Worm (Caenorhabditis elegans): ENCODE results near the gene dyf-3.

dyf-3 gene

DNA sequence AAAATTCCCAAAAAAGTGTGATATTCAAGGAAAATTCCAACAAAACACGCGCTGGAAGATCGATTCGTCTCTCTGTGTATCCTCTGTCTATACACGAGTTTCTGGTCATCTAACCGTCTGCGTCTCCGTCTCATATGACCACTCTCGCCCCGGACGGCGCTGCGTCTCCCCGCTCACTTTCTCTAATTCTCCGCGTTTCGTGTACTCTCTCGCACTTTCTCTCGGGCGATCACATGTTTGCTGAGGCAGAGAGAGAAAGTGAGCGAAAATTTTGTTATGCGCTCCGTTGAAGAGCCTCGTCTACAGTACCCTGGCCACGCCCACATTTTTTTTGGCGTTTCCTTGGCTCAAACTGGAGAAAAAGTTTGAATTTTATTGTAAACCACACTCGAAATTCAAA is 14.4 kb downstream of the dyf-3 start (continued):
- TF ChIP-seq nhr-48 (tag; optimal IDR thresholded peaks at IDR 0.05) (peak; percentile 63), nhr-25 (tag; optimal IDR thresholded peaks at IDR 0.05; ENCODE audit: borderline replicate concordance, insufficient read depth) (peak; percentile 37), tra-1 (GFP tag; IDR thresholded peaks at IDR 0.05) (0 out of 2 replicates have a peak, but pooled peaks have one; percentile 46), daf-8 (GFP tag; IDR thresholded peaks at IDR 0.05) (no peak), nhr-6 (tag; optimal IDR thresholded peaks at IDR 0.05) (peak; percentile 73), dmd-9 (GFP tag; IDR thresholded peaks at IDR 0.05) (0 out of 2 replicates have a peak, but pooled peaks have one; percentile 50), zag-1 (tag; optimal IDR thresholded peaks at IDR 0.05) (no peak), ZK337.2 (GFP tag; IDR thresholded peaks at IDR 0.05) (peak; percentile 54; the same call in 1 of the 2 replicates), Y48G9A.11 (GFP tag; IDR thresholded peaks at IDR 0.05) (peak; percentile 41; the same call in 1 of the 2 replicates), pha-4 (GFP tag; IDR thresholded peaks at IDR 0.05) (peak; percentile 84), pha-4 (tag; optimal IDR thresholded peaks at IDR 0.05) (no peak), jun-1 (tag; optimal IDR thresholded peaks at IDR 0.05) (peak; percentile 80), ama-1 (optimal IDR thresholded peaks at IDR 0.05) (no peak), php-3 (GFP tag; IDR thresholded peaks at IDR 0.05) (no peak), F49E8.2 (tag; optimal IDR thresholded peaks at IDR 0.05; ENCODE audit: borderline replicate concordance) (no peak), nhr-10 (tag; optimal IDR thresholded peaks at IDR 0.05) (no peak), Y105C5A.15 (GFP tag; IDR thresholded peaks at IDR 0.05) (no peak), Y5F2A.4 (GFP tag; optimal IDR thresholded peaks at IDR 0.05) (no peak), daf-16 (GFP tag; optimal IDR thresholded peaks at IDR 0.05) (peak; percentile 16 to 19), daf-16 (tag; optimal IDR thresholded peaks at IDR 0.05) (peak; percentile 76), lin-13 (GFP tag; optimal IDR thresholded peaks at IDR 0.05) (peak; percentile 39), unc-62 (GFP tag; optimal IDR thresholded peaks at IDR 0.05 in 1 of 2) (peak in 1 of 2 experiments; percentile 91), unc-62 (tag; optimal IDR thresholded peaks at IDR 0.05) (no peak), dve-1 (tag; optimal IDR thresholded peaks at IDR 0.05; ENCODE audit: insufficient read depth) (peak; percentile 89), mxl-3 (GFP tag; optimal IDR thresholded peaks at IDR 0.05) (peak; percentile 93), lim-7 (GFP tag; IDR thresholded peaks at IDR 0.05) (no peak), dmd-8 (GFP tag; IDR thresholded peaks at IDR 0.05) (no peak), daf-12 (tag; optimal IDR thresholded peaks at IDR 0.05) (no peak), egl-43 (GFP tag; IDR thresholded peaks at IDR 0.05) (peak; percentile 74), zip-11 (GFP tag; IDR thresholded peaks at IDR 0.05) (no peak), vab-7 (GFP tag; IDR thresholded peaks at IDR 0.05) (no peak), cey-2 (tag; optimal IDR thresholded peaks at IDR 0.05; ENCODE audit: borderline replicate concordance, insufficient read depth) (no peak), daf-19 (GFP tag; conservative IDR thresholded peaks at IDR 0.05) (no peak), nhr-76 (tag; optimal IDR thresholded peaks at IDR 0.05) (no peak), hmg-1.1 (GFP tag; IDR thresholded peaks at IDR 0.05) (peak; percentile 95), madf-5 (GFP tag; IDR thresholded peaks at IDR 0.05) (no peak), ceh-62 (tag; optimal IDR thresholded peaks at IDR 0.05) (no peak), lin-15B (tag; optimal IDR thresholded peaks at IDR 0.05) (no peak), lir-3 (tag; optimal IDR thresholded peaks at IDR 0.05) (no peak), ceh-82 (tag; optimal IDR thresholded peaks at IDR 0.05) (no peak), nhr-77 (tag; optimal IDR thresholded peaks at IDR 0.05) (peak; percentile 60), zfp-2 (tag; optimal IDR thresholded peaks at IDR 0.05) (no peak), tag-97 (GFP tag; IDR thresholded peaks at IDR 0.05) (no peak), gei-8 (GFP tag; optimal IDR thresholded peaks at IDR 0.05) (no peak), spr-1 (tag; optimal IDR thresholded peaks at IDR 0.05) (peak; percentile 85), nhr-28 (tag; optimal IDR thresholded peaks at IDR 0.05) (peak; percentile 84), dpl-1 (GFP tag; optimal IDR thresholded peaks at IDR 0.05) (peak; percentile 73), lin-39 (tag; optimal IDR thresholded peaks at IDR 0.05) (no peak), pqm-1 (tag; optimal IDR thresholded peaks at IDR 0.05) (no peak), saeg-2 (GFP tag; IDR thresholded peaks at IDR 0.05) (0 out of 2 replicates have a peak, but pooled peaks have one; percentile 65), nhr-11 (tag; optimal IDR thresholded peaks at IDR 0.05) (peak; percentile 91), lin-38 (GFP tag; IDR thresholded peaks at IDR 0.05) (peak; percentile 87), spr-3 (GFP tag; optimal IDR thresholded peaks at IDR 0.05) (peak; percentile 39)
